Worm (Caenorhabditis elegans) whole organism, late embryonic: Measurements from ENCODE around the gene T23E7.6.

Experiments
- ceh-18 ChIP-seq: sonication (generic microtip); optimal IDR thresholded peaks from 2 replicates; lab custom pipeline; 2016; ENCODE audit warnings: missing genetic modification characterization, missing compliant biosample characterization
- ceh-45 ChIP-seq: fragments of 200-800 bp; sonication (Bioruptor generic); IDR thresholded peaks from 2 replicates; pipeline ENCODE4 v1.3.6; 2022; ENCODE audit warnings: missing genetic modification reagents, missing genetic modification characterization, missing compliant biosample characterization
- elt-2 ChIP-seq: sonication (generic microtip); optimal IDR thresholded peaks from 2 replicates; lab custom pipeline; 2016; ENCODE audit warnings: missing genetic modification reagents, missing genetic modification characterization, missing compliant biosample characterization
- ets-4 ChIP-seq: sonication (generic microtip); optimal IDR thresholded peaks from 2 replicates; lab custom pipeline; 2016; ENCODE audit warnings: missing genetic modification characterization, missing compliant biosample characterization
- hlh-13 ChIP-seq: fragments of 200-800 bp; sonication (Bioruptor generic); optimal IDR thresholded peaks from 2 replicates; lab custom pipeline; 2018; ENCODE audit warnings: mild to moderate bottlenecking, missing genetic modification characterization, missing compliant biosample characterization
- nhr-232 ChIP-seq: sonication (generic microtip); optimal IDR thresholded peaks from 2 replicates; lab custom pipeline; 2016; ENCODE audit warnings: missing genetic modification characterization, missing compliant biosample characterization
- pha-4 ChIP-seq: fragments of 150-350 bp; optimal IDR thresholded peaks from 2 replicates; lab custom pipeline; 2018; ENCODE audit warnings: missing biosample characterization, missing genetic modification reagents, missing genetic modification characterization
- sox-4 ChIP-seq: sonication (generic microtip); optimal IDR thresholded peaks from 2 replicates; lab custom pipeline; 2017; ENCODE audit warnings: mild to moderate bottlenecking, missing genetic modification characterization, inconsistent platforms, missing compliant biosample characterization
- unc-86 ChIP-seq: sonication (generic microtip); optimal IDR thresholded peaks from 2 replicates; lab custom pipeline; 2016; ENCODE audit warnings: missing genetic modification characterization, missing compliant biosample characterization

ce11 chrX:17672256-17672655 lies 12.4 kb downstream of the T23E7.6 start:
- no peak for TF ChIP-seq ets-4 (tag; lab: Kevin White, UChicago)
- no peak for TF ChIP-seq ceh-45 (GFP tag; lab: Robert Waterston, UW)
- no peak for TF ChIP-seq sox-4
- no peak for TF ChIP-seq ceh-18 (tag; lab: Kevin White, UChicago)
- no peak for TF ChIP-seq nhr-232
- no peak for TF ChIP-seq pha-4 (tag; lab: Kevin White, UChicago)
- no peak for TF ChIP-seq unc-86 (tag; lab: Kevin White, UChicago)
- no peak for TF ChIP-seq elt-2 (tag; lab: Kevin White, UChicago)
- TF ChIP-seq hlh-13 (GFP tag; lab: Kevin White, UChicago), result no peak
